Worm (Caenorhabditis elegans): Measurements from ENCODE around the gene nhr-103.

- no peak for TF ChIP-seq ztf-11 (tag; optimal IDR thresholded peaks at IDR 0.05)
- TF ChIP-seq nhr-237 (tag; optimal IDR thresholded peaks at IDR 0.05): no peak
- no peak for TF ChIP-seq snpc-4 (tag; optimal IDR thresholded peaks at IDR 0.05)
These were observed 19.5 kb downstream of the nhr-103 start, which contains the start of gene cyp-33C5 for ce11 chrV:2244751-2245150.
